Worm (Caenorhabditis elegans): ENCODE measurements around the gene clec-210.

- no peak for TF ChIP-seq snpc-4 (tag; optimal IDR thresholded peaks at IDR 0.05)
- no peak for TF ChIP-seq hlh-1 (tag; optimal IDR thresholded peaks at IDR 0.05)
- TF ChIP-seq unc-62 (GFP tag; optimal IDR thresholded peaks at IDR 0.05), result no peak
- no peak for TF ChIP-seq mab-5 (tag; optimal IDR thresholded peaks at IDR 0.05)
- TF ChIP-seq nhr-237 (tag; optimal IDR thresholded peaks at IDR 0.05), result no peak
Measured at ce11 chrV:3155072-3155471, 36.9 kb downstream of the clec-210 start, which contains the start of gene srab-7.

Measured in whole organism, mixed stage, embryonic.